Fruit fly (Drosophila melanogaster) whole organism, embryonic: ENCODE results near the gene CG8281.

Experiments used
- CG10209 ChIP-seq: fragments of 200-800 bp; sonication (Bioruptor generic); optimal IDR thresholded peaks from 3 replicates; lab custom pipeline; 2017; ENCODE audit warnings: missing biosample characterization, mild to moderate bottlenecking, missing genetic modification characterization, missing genetic modification reagents
- CG10565 ChIP-seq: fragments of 200-800 bp; sonication (Bioruptor generic); optimal IDR thresholded peaks from 3 replicates; lab custom pipeline; 2016; ENCODE audit warnings: missing biosample characterization, mild to moderate bottlenecking, missing genetic modification characterization
- CG11456 ChIP-seq: fragments of 200-800 bp; sonication (Bioruptor generic); IDR thresholded peaks from 3 replicates; pipeline ENCODE4 v1.3.6; 2022; ENCODE audit warnings: missing biosample characterization, missing genetic modification characterization
- CG11695 ChIP-seq: fragments of 200-800 bp; sonication (Bioruptor generic); IDR thresholded peaks from 3 replicates; pipeline ENCODE4 v1.3.6; 2022; ENCODE audit warnings: missing biosample characterization, missing genetic modification characterization
- CG13894 ChIP-seq: fragments of 200-800 bp; sonication (Bioruptor generic); optimal IDR thresholded peaks from 3 replicates; lab custom pipeline; 2018; ENCODE audit warnings: missing biosample characterization, mild to moderate bottlenecking, missing genetic modification characterization, moderate library complexity
- CG1529 ChIP-seq: fragments of 200-800 bp; sonication (Bioruptor generic); optimal IDR thresholded peaks from 3 replicates; lab custom pipeline; 2018; ENCODE audit warnings: missing biosample characterization, missing genetic modification characterization
- CG1647 ChIP-seq: fragments of 200-800 bp; sonication (Bioruptor generic); optimal IDR thresholded peaks from 3 replicates; lab custom pipeline; 2016; ENCODE audit warnings: missing biosample characterization, missing genetic modification characterization
- CG18764 ChIP-seq: fragments of 200-800 bp; sonication (Bioruptor generic); optimal IDR thresholded peaks from 3 replicates; lab custom pipeline; 2016; ENCODE audit warnings: missing biosample characterization, missing genetic modification characterization
- CG2120 ChIP-seq: fragments of 200-800 bp; sonication (Bioruptor generic); optimal IDR thresholded peaks from 3 replicates; lab custom pipeline; 2016; ENCODE audit warnings: missing biosample characterization, missing genetic modification characterization
- CG31388 ChIP-seq: fragments of 200-800 bp; sonication (Bioruptor generic); optimal IDR thresholded peaks from 2 replicates; lab custom pipeline; 2016; ENCODE audit warnings: missing biosample characterization, missing genetic modification characterization
- CG3281 ChIP-seq: fragments of 200-800 bp; sonication (Bioruptor generic); optimal IDR thresholded peaks from 3 replicates; lab custom pipeline; 2017; ENCODE audit warnings: missing biosample characterization, mild to moderate bottlenecking, missing genetic modification characterization
- CG33557 ChIP-seq: fragments of 200-800 bp; sonication (Bioruptor generic); optimal IDR thresholded peaks from 2 replicates; lab custom pipeline; 2019; ENCODE audit warnings: missing biosample characterization, mild to moderate bottlenecking, missing genetic modification characterization, moderate library complexity
- CG4404 ChIP-seq: fragments of 200-800 bp; sonication (Bioruptor generic); IDR thresholded peaks from 2 replicates; pipeline ENCODE4 v1.3.6; 2022; ENCODE audit warnings: missing biosample characterization, missing genetic modification characterization
- CG6175 ChIP-seq: fragments of 200-800 bp; sonication (Bioruptor generic); IDR thresholded peaks from 3 replicates; pipeline ENCODE4 v1.3.6; 2022; ENCODE audit warnings: missing biosample characterization, missing genetic modification characterization
- CG6654 ChIP-seq: fragments of 200-800 bp; sonication (Bioruptor generic); optimal IDR thresholded peaks from 2 replicates; lab custom pipeline; 2017; ENCODE audit warnings: missing biosample characterization, mild to moderate bottlenecking, missing genetic modification characterization
- CG6765 ChIP-seq: fragments of 200-800 bp; sonication (Bioruptor generic); optimal IDR thresholded peaks from 3 replicates; lab custom pipeline; 2017; ENCODE audit warnings: missing biosample characterization, mild to moderate bottlenecking, missing genetic modification characterization
- CG6813 ChIP-seq: fragments of 200-800 bp; sonication (Bioruptor generic); optimal IDR thresholded peaks from 2 replicates; lab custom pipeline; 2017; ENCODE audit warnings: missing biosample characterization, missing genetic modification characterization, mild to moderate bottlenecking, moderate library complexity, missing genetic modification reagents
- Deaf1 ChIP-seq: fragments of 200-800 bp; optimal IDR thresholded peaks from 3 replicates; lab custom pipeline; 2019; ENCODE audit warnings: missing biosample characterization, mild to moderate bottlenecking, missing genetic modification characterization, moderate library complexity
- Dip2 ChIP-seq: fragments of 200-800 bp; sonication (Bioruptor generic); IDR thresholded peaks from 2 replicates; pipeline ENCODE4 v1.3.6; 2022; ENCODE audit warnings: missing biosample characterization, missing genetic modification characterization
- Dll ChIP-seq: fragments of 200-800 bp; sonication (Bioruptor generic); IDR thresholded peaks from 4 replicates; pipeline ENCODE4 v1.3.6; 2022; ENCODE audit warnings: missing biosample characterization, missing genetic modification characterization; ENCODE audit not compliant: partially characterized antibody
- Ets65A ChIP-seq: fragments of 200-800 bp; sonication (Bioruptor generic); peaks from one replicate; lab custom pipeline; 2016; ENCODE audit warnings: missing biosample characterization, missing genetic modification characterization
- Gsc ChIP-seq: fragments of 200-800 bp; sonication (Bioruptor generic); IDR thresholded peaks from 2 replicates; pipeline ENCODE4 v1.3.6; 2022; ENCODE audit warnings: missing biosample characterization, missing genetic modification characterization
- Hand ChIP-seq: fragments of 200-800 bp; sonication (Bioruptor generic); optimal IDR thresholded peaks from 2 replicates; lab custom pipeline; 2017; ENCODE audit warnings: mild to moderate bottlenecking, missing biosample characterization, missing genetic modification reagents, missing genetic modification characterization
- Hr39 ChIP-seq: fragments of >200 bp; optimal IDR thresholded peaks from 2 replicates; lab custom pipeline; 2017
- MTF-1 ChIP-seq: fragments of 200-800 bp; sonication (Bioruptor generic); optimal IDR thresholded peaks from 2 replicates; lab custom pipeline; 2018; ENCODE audit warnings: missing biosample characterization, mild to moderate bottlenecking, missing genetic modification characterization, borderline replicate concordance
- Med ChIP-seq: fragments of 200-800 bp; sonication (Bioruptor generic); peaks from one replicate; lab custom pipeline; 2016; ENCODE audit warnings: missing biosample characterization, missing genetic modification characterization, mild to moderate bottlenecking, inconsistent platforms, moderate library complexity
- Nf-YB ChIP-seq: fragments of 200-800 bp; sonication (Bioruptor generic); optimal IDR thresholded peaks from 3 replicates; lab custom pipeline; 2019; ENCODE audit warnings: missing biosample characterization, mild to moderate bottlenecking, missing genetic modification characterization, moderate library complexity
- NfI ChIP-seq: fragments of 200-800 bp; sonication (Bioruptor generic); optimal IDR thresholded peaks from 3 replicates; lab custom pipeline; 2018; ENCODE audit warnings: missing biosample characterization, mild to moderate bottlenecking, missing genetic modification characterization, moderate library complexity
- Pdp1 ChIP-seq, 2 experiments: fragments of 200-800 bp; sonication (Bioruptor generic); optimal IDR thresholded peaks; 3 replicates each; lab custom pipeline; 2016; ENCODE audit warnings: missing biosample characterization in 2 of 2, missing genetic modification characterization in 2 of 2, mild to moderate bottlenecking in 1 of 2, moderate library complexity in 1 of 2
- Sox100B ChIP-seq: fragments of 200-800 bp; sonication (Bioruptor generic); optimal IDR thresholded peaks from 3 replicates; lab custom pipeline; 2018; ENCODE audit warnings: missing biosample characterization, mild to moderate bottlenecking, missing genetic modification characterization
- Sry-δ ChIP-seq: fragments of 200-800 bp; sonication (Bioruptor generic); optimal IDR thresholded peaks from 2 replicates; lab custom pipeline; 2016; ENCODE audit warnings: missing biosample characterization, missing genetic modification characterization
- Xrp1 ChIP-seq: fragments of 200-800 bp; sonication (Bioruptor generic); IDR thresholded peaks from 2 replicates; pipeline ENCODE4 v1.3.6; 2022; ENCODE audit warnings: missing biosample characterization, missing genetic modification characterization
- bab2 ChIP-seq: fragments of 200-800 bp; sonication (Bioruptor generic); optimal IDR thresholded peaks from 2 replicates; lab custom pipeline; 2016; ENCODE audit warnings: missing biosample characterization, missing genetic modification characterization
- bsh ChIP-seq, 2 experiments: fragments of 200-800 bp; sonication (Bioruptor generic); optimal IDR thresholded peaks; 2 replicates each; lab custom pipeline; 2017 to 2018; ENCODE audit warnings: mild to moderate bottlenecking in 2 of 2, missing biosample characterization in 2 of 2, missing genetic modification characterization in 2 of 2, moderate library complexity in 1 of 2
- ci ChIP-seq: fragments of 200-800 bp; sonication (Bioruptor generic); IDR thresholded peaks from 3 replicates; pipeline ENCODE4 v1.3.6; 2022; ENCODE audit warnings: missing biosample characterization, missing genetic modification characterization
- corto ChIP-seq: fragments of 200-800 bp; sonication (Bioruptor generic); optimal IDR thresholded peaks from 2 replicates; lab custom pipeline; 2016; ENCODE audit warnings: missing biosample characterization, mild to moderate bottlenecking, missing genetic modification characterization, moderate library complexity
- cwo ChIP-seq: fragments of 200-800 bp; sonication (Bioruptor generic); optimal IDR thresholded peaks from 3 replicates; lab custom pipeline; 2017; ENCODE audit warnings: missing biosample characterization, missing genetic modification characterization, mild to moderate bottlenecking, moderate library complexity, missing genetic modification reagents
- dan ChIP-seq: fragments of 200-800 bp; sonication (Bioruptor generic); IDR thresholded peaks from 2 replicates; pipeline ENCODE4 v1.3.6; 2022; ENCODE audit warnings: missing biosample characterization, missing genetic modification characterization
- dmrt11E ChIP-seq: fragments of 200-800 bp; sonication (Bioruptor generic); optimal IDR thresholded peaks from 3 replicates; lab custom pipeline; 2018; ENCODE audit warnings: missing biosample characterization, mild to moderate bottlenecking, missing genetic modification characterization, moderate library complexity
- eve ChIP-seq, 2 experiments: fragments of >200 bp; optimal IDR thresholded peaks; 2 replicates each; lab custom pipeline; 2017; ENCODE audit warnings: missing biosample characterization in 2 of 2, missing genetic modification characterization in 2 of 2
- fd64A ChIP-seq: fragments of 200-800 bp; sonication (Bioruptor generic); optimal IDR thresholded peaks from 3 replicates; lab custom pipeline; 2018; ENCODE audit warnings: missing biosample characterization, mild to moderate bottlenecking, missing genetic modification characterization
- kni ChIP-seq: fragments of 200-800 bp; sonication (Bioruptor generic); optimal IDR thresholded peaks from 3 replicates; lab custom pipeline; 2017; ENCODE audit warnings: mild to moderate bottlenecking, missing biosample characterization, missing genetic modification reagents, missing genetic modification characterization
- lola ChIP-seq, 3 experiments: fragments of >200 bp in 2 of 3; fragments of 200-800 bp in 1 of 3; sonication (Bioruptor generic) in 1 of 3; optimal IDR thresholded peaks; 2 replicates each; lab custom pipeline; 2017 to 2019; ENCODE audit warnings: missing biosample characterization in 3 of 3, missing genetic modification characterization in 3 of 3, mild to moderate bottlenecking in 1 of 3, moderate library complexity in 1 of 3
- pfk ChIP-seq: fragments of 200-800 bp; sonication (Bioruptor generic); optimal IDR thresholded peaks from 2 replicates; lab custom pipeline; 2018; ENCODE audit warnings: missing biosample characterization, mild to moderate bottlenecking, missing genetic modification characterization, moderate library complexity
- pum ChIP-seq: fragments of 200-800 bp; sonication (Bioruptor generic); optimal IDR thresholded peaks from 2 replicates; lab custom pipeline; 2016; ENCODE audit warnings: missing biosample characterization, missing genetic modification characterization
- slou ChIP-seq: fragments of 200-800 bp; sonication (Bioruptor generic); optimal IDR thresholded peaks from 3 replicates; lab custom pipeline; 2016; ENCODE audit warnings: missing biosample characterization, missing genetic modification characterization
- z ChIP-seq: fragments of 200-800 bp; sonication (Bioruptor generic); IDR thresholded peaks from 3 replicates; pipeline ENCODE4 v1.3.6; 2022; ENCODE audit warnings: missing biosample characterization, missing genetic modification characterization
- zfh2 ChIP-seq: fragments of 200-800 bp; sonication (Bioruptor generic); optimal IDR thresholded peaks from 2 replicates; lab custom pipeline; 2016; ENCODE audit warnings: missing biosample characterization, missing genetic modification characterization

Gene CG8281

DNA sequence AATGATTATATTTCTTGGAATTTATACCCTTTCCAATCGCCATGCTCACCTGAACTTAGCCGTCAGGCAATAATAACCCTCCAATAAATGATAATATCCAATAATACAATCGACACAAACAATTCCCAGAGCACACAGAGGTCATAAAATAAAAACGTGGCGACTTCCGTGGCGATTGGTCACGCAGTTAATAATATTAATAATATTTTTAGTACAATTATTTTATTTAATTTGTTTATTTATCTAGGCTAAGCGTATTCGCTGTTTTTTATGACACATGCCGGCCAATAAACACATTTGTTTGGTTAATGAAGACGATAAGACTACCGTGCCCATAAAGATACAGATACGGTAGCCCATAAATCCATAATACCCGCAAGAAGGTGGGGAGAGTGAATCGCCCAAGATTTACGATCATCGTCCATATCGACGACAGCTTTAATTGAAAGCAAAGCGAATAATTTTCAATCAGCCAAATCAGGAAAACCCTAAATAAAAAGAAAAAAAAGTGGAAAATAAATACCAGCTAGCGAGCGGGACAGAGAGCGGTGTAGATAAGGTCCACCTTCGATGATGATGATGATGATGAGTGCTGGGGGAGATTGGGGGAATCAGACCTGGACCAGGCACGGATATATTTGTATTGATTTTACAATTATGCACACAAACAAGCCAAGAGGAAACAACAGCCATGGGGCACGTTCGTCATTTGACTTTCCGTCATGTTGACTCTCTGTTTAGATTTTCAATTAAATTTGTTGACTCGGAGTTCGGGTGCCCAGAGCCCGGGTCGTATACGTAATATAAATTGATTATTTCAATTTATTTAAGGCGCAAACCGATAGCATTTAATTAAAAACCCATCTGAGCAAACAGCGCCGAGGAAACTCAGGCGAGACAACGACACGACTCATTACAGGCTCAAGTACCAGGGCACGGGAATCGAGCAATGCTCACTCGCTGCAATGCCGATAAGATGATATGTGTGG lies 48.7 kb downstream of the CG8281 start (continued):
- no peak for TF ChIP-seq CG31388 (GFP tag; lab: Kevin White, UChicago)
- TF ChIP-seq slou (GFP tag; lab: Kevin White, UChicago) = no peak
- TF ChIP-seq bsh (GFP tag; optimal IDR thresholded peaks at IDR 0.05; lab: Kevin White, UChicago) = peak in 1 of 2 experiments; percentile 32
- peak in 1 of 3 experiments; percentile 17 for TF ChIP-seq lola (GFP tag; optimal IDR thresholded peaks at IDR 0.05; lab: Kevin White, UChicago)
- TF ChIP-seq CG3281 = peak; percentile 65
- TF ChIP-seq CG18764 (GFP tag; lab: Kevin White, UChicago) = peak; percentile 17
- peak; percentile 52 for TF ChIP-seq CG33557 (GFP tag; lab: Kevin White, UChicago)
- peak; percentile 91 for TF ChIP-seq Ets65A (GFP tag; lab: Kevin White, UChicago)
- no peak for TF ChIP-seq bab2
- peak; percentile 39 for TF ChIP-seq Nf-YB (GFP tag; lab: Kevin White, UChicago)
- peak; percentile 4 for TF ChIP-seq CG6813 (GFP tag; lab: Kevin White, UChicago)
- 0 out of 3 replicates have a peak, but pooled peaks have one; percentile 40 for TF ChIP-seq z (GFP tag; lab: Robert Waterston, UW)
- TF ChIP-seq Xrp1 (GFP tag; lab: Robert Waterston, UW) = peak; percentile 64
- TF ChIP-seq ci (GFP tag; lab: Robert Waterston, UW) = 0 out of 3 replicates have a peak, but pooled peaks have one; percentile 22
- peak; percentile 37 for TF ChIP-seq pfk (GFP tag; lab: Kevin White, UChicago)
- no peak for TF ChIP-seq Gsc (GFP tag; lab: Robert Waterston, UW)
- TF ChIP-seq corto (GFP tag; lab: Kevin White, UChicago) = peak; percentile 55
- no peak for TF ChIP-seq Sry-δ (GFP tag; lab: Kevin White, UChicago)
- TF ChIP-seq MTF-1 (GFP tag; lab: Kevin White, UChicago) = peak; percentile 18
- TF ChIP-seq Hand = no peak
- no peak for TF ChIP-seq CG2120 (GFP tag; lab: Kevin White, UChicago)
- TF ChIP-seq CG6175 = no peak
- TF ChIP-seq CG4404 (GFP tag; lab: Robert Waterston, UW) = no peak
- TF ChIP-seq kni (GFP tag; lab: Kevin White, UChicago) = peak; percentile 61
- TF ChIP-seq CG6654 = no peak
- TF ChIP-seq cwo (GFP tag; lab: Kevin White, UChicago) = peak; percentile 26
- peak; percentile 65 for TF ChIP-seq CG13894
- TF ChIP-seq CG11695 (GFP tag; lab: Robert Waterston, UW) = no peak
- peak in 1 of 2 experiments; percentile 47 for TF ChIP-seq Pdp1 (GFP tag; optimal IDR thresholded peaks at IDR 0.05; lab: Kevin White, UChicago)
- TF ChIP-seq Med (GFP tag; lab: Kevin White, UChicago) = peak; percentile 76
- TF ChIP-seq NfI = no peak
- TF ChIP-seq dan (GFP tag; lab: Robert Waterston, UW) = no peak
- no peak for TF ChIP-seq Hr39 (lab: Kevin White, UChicago)
- no peak for TF ChIP-seq zfh2 (GFP tag; lab: Kevin White, UChicago)
- peak; percentile 32 for TF ChIP-seq CG10209
- no peak for TF ChIP-seq CG6765 (GFP tag; lab: Kevin White, UChicago)
- no peak for TF ChIP-seq Dip2 (GFP tag; lab: Robert Waterston, UW)
- TF ChIP-seq CG1529 (GFP tag; lab: Kevin White, UChicago) = peak; percentile 24
- no peak for TF ChIP-seq pum (GFP tag; lab: Kevin White, UChicago)
- no peak for TF ChIP-seq Deaf1 (tag; lab: Kevin White, UChicago)
- TF ChIP-seq Sox100B (GFP tag; lab: Kevin White, UChicago) = peak; percentile 31
- TF ChIP-seq fd64A (GFP tag; lab: Kevin White, UChicago) = peak; percentile 18
- TF ChIP-seq Dll = no peak
- TF ChIP-seq dmrt11E = peak; percentile 36
- no peak for TF ChIP-seq CG1647 (GFP tag; lab: Kevin White, UChicago)
- peak in 1 of 2 experiments; percentile 3 for TF ChIP-seq eve (GFP tag; optimal IDR thresholded peaks at IDR 0.05; lab: Kevin White, UChicago)
- TF ChIP-seq CG11456 (GFP tag; lab: Robert Waterston, UW) = no peak
- TF ChIP-seq CG10565 (GFP tag; lab: Kevin White, UChicago) = no peak
